Worm (Caenorhabditis elegans) whole organism, early embryonic: Measurements from ENCODE around the gene cdh-10.
A peak's percentile ranks its signal among the peaks of the same experiment; 100 is the strongest.

ENCODE experiments used
- B0310.2 ChIP-seq: sonication (generic microtip); optimal IDR thresholded peaks from 2 replicates; lab custom pipeline; 2016; ENCODE audit warnings: mild to moderate bottlenecking, missing genetic modification characterization, missing compliant biosample characterization
- F13C5.2 ChIP-seq: sonication (generic microtip); optimal IDR thresholded peaks from 2 replicates; lab custom pipeline; 2017; ENCODE audit warnings: mild to moderate bottlenecking, missing genetic modification characterization, inconsistent platforms, missing compliant biosample characterization
- aly-1 ChIP-seq: sonication (generic microtip); optimal IDR thresholded peaks from 2 replicates; lab custom pipeline; 2016; ENCODE audit warnings: missing genetic modification characterization, missing compliant biosample characterization
- ama-1 ChIP-seq: fragments of 150-350 bp; optimal IDR thresholded peaks from 2 replicates; lab custom pipeline; 2014
- ceh-13 ChIP-seq: fragments of 200-800 bp; sonication (Bioruptor generic); optimal IDR thresholded peaks from 2 replicates; lab custom pipeline; 2018; ENCODE audit warnings: mild to moderate bottlenecking, missing genetic modification characterization, missing compliant biosample characterization
- ceh-36 ChIP-seq: sonication (generic microtip); optimal IDR thresholded peaks from 2 replicates; lab custom pipeline; 2016; ENCODE audit warnings: missing genetic modification characterization, inconsistent platforms, missing compliant biosample characterization
- ets-7 ChIP-seq: sonication (generic microtip); optimal IDR thresholded peaks from 2 replicates; lab custom pipeline; 2016; ENCODE audit warnings: missing genotype, missing genetic modification characterization, missing compliant biosample characterization
- flt-1 ChIP-seq: fragments of 200-800 bp; sonication (Bioruptor generic); IDR thresholded peaks from 2 replicates; pipeline ENCODE4 v1.3.6; 2022; ENCODE audit warnings: missing genetic modification characterization, missing compliant biosample characterization
- hmbx-1 ChIP-seq: sonication (generic microtip); optimal IDR thresholded peaks from 2 replicates; lab custom pipeline; 2016; ENCODE audit warnings: mild to moderate bottlenecking, missing genetic modification characterization, missing compliant biosample characterization
- hmg-4 ChIP-seq: fragments of 200-800 bp; sonication (Bioruptor generic); optimal IDR thresholded peaks from 2 replicates; lab custom pipeline; 2018; ENCODE audit warnings: mild to moderate bottlenecking, missing genetic modification characterization, missing compliant biosample characterization
- hnd-1 ChIP-seq: sonication (generic microtip); optimal IDR thresholded peaks from 2 replicates; lab custom pipeline; 2016; ENCODE audit warnings: missing genetic modification characterization, missing compliant biosample characterization
- pes-1 ChIP-seq: fragments of 200-800 bp; sonication (Bioruptor generic); IDR thresholded peaks from 2 replicates; pipeline ENCODE4 v1.3.6; 2022; ENCODE audit warnings: missing genetic modification reagents, missing genetic modification characterization, missing compliant biosample characterization
- scrt-1 ChIP-seq: fragments of 200-800 bp; sonication (Bioruptor generic); IDR thresholded peaks from 2 replicates; pipeline ENCODE4 v1.3.6; 2022; ENCODE audit warnings: missing genetic modification characterization, missing compliant biosample characterization
- sea-1 ChIP-seq: fragments of 200-800 bp; sonication (Bioruptor generic); conservative IDR thresholded peaks from 2 replicates; pipeline ENCODE4 v1.3.6; 2022; ENCODE audit warnings: missing genetic modification characterization, missing compliant biosample characterization
- tbx-11 ChIP-seq: fragments of 200-800 bp; sonication (Bioruptor generic); IDR thresholded peaks from 2 replicates; pipeline ENCODE4 v1.3.6; 2022; ENCODE audit warnings: missing genetic modification characterization, missing compliant biosample characterization
- tbx-37 ChIP-seq: fragments of 200-800 bp; sonication (Bioruptor generic); conservative IDR thresholded peaks from 2 replicates; pipeline ENCODE4 v1.3.6; 2022; ENCODE audit warnings: missing genetic modification reagents, missing genetic modification characterization, missing compliant biosample characterization
- tra-4 ChIP-seq: sonication (generic microtip); optimal IDR thresholded peaks from 2 replicates; lab custom pipeline; 2017; ENCODE audit warnings: missing genetic modification characterization, missing compliant biosample characterization

Gene cdh-10

DNA sequence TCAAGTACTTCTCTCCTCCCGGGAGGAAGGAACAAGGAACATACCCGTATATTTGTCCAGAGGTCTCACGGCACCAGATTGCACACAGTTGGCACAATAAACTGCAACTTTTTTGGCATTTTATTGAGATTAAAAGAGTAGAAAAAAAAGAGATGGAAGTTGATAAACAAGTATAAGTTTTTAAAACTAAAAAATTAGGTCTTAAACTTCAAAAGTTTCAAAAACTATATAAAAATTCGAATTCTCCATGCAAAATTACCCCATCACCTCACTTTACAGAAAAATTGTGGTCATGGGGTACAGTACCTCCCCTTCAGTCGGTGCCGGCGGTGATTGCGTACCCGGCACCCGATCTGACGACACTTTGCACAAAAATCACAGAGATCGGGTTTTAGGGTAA, 11.9 kb downstream of the cdh-10 start, which contains the start of gene C45G7.13:
C45G7.13 (minus strand) TSS at position 101 of the 400 bp plus-strand sequence.
- TF ChIP-seq hnd-1 (tag; lab: Kevin White, UChicago) (no peak), ama-1 (lab: Kevin White, UChicago) (no peak), tbx-37 (GFP tag; lab: Robert Waterston, UW) (no peak), F13C5.2 (tag; lab: Kevin White, UChicago) (no peak), ceh-36 (tag; lab: Kevin White, UChicago) (no peak), pes-1 (GFP tag; lab: Robert Waterston, UW) (no peak), tbx-11 (no peak), aly-1 (tag; lab: Kevin White, UChicago) (no peak)

DNA sequence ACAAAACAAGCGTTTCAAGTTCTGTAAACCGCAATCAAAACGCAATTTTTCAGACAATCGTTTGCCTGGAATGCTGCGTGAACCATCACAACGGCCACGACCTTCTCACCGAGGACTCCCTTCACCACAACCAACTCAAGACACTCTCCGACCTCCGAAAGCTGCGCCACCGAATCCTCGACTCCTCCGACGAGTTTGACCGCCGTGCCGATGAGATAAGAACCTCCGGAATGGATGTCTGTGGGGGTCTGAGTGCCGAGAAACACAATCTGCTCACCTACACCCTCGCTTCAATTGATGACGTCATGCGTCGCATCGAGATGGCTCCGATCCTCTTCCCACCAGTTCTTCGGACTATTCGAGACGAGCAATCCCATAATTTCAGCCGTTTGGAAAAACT, 28.8 kb downstream of the cdh-10 start:
- TF ChIP-seq aly-1 (tag; lab: Kevin White, UChicago) (no peak), F13C5.2 (tag; lab: Kevin White, UChicago) (no peak), ceh-36 (tag; lab: Kevin White, UChicago) (no peak), sea-1 (GFP tag; lab: Robert Waterston, UW) (no peak), hnd-1 (tag; lab: Kevin White, UChicago) (no peak), hmbx-1 (tag; lab: Kevin White, UChicago) (no peak), tbx-11 (no peak), hmg-4 (GFP tag; lab: Kevin White, UChicago) (no peak)

DNA sequence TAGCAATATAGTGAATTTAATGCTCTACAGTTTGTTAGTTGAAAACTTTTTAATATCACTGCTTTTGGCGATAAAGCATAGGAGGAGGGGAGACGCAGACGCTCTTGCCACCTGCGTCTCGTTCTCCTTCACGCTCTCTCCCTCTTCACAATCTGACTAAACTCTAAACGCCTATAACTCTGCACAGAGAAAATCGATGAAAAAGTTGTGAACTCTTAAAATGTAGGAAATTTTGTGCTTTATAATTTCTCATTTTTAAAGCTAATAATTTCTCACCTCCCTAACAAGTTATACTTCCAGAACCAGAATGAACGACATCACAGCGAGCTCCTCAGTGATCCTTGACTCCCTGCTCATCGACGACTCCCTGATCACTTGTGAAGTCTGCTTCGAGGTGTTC, 30.5 kb downstream of the cdh-10 start, which contains the start of gene C45G7.4:
C45G7.4 (plus strand) TSS at position 301 of the 400 bp plus-strand sequence.
- no peak for TF ChIP-seq scrt-1 (GFP tag; lab: Robert Waterston, UW)
- no peak for TF ChIP-seq aly-1 (tag; lab: Kevin White, UChicago)
- no peak for TF ChIP-seq ceh-36 (tag; lab: Kevin White, UChicago)
- TF ChIP-seq tbx-11 = no peak
- no peak for TF ChIP-seq sea-1 (GFP tag; lab: Robert Waterston, UW)
- TF ChIP-seq F13C5.2 (tag; lab: Kevin White, UChicago) = no peak
- no peak for TF ChIP-seq tra-4

DNA sequence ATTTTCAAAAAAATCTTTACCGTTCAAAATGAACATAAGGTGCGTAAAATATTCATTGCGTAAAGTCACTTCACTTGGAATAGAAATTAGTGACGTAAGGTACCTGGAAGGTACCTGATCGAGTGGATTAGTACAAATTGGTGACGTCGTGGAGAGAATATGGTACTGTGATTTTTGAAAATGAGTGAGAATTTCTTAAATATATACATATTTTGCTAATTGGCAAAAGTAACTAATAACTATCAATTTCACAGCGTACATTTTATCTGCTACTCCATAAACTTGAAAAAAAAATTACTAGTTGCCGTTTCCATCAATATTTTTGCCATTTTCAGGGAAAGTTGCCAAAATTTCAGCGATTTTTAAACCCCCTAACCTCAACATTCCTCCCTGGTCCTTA, 46.4 kb downstream of the cdh-10 start:
- TF ChIP-seq hmbx-1 (tag; lab: Kevin White, UChicago) (no peak), pes-1 (GFP tag; lab: Robert Waterston, UW) (no peak), B0310.2 (tag; lab: Kevin White, UChicago) (no peak), hmg-4 (GFP tag; lab: Kevin White, UChicago) (no peak), tra-4 (no peak), scrt-1 (GFP tag; lab: Robert Waterston, UW) (no peak), F13C5.2 (tag; lab: Kevin White, UChicago) (no peak)

DNA sequence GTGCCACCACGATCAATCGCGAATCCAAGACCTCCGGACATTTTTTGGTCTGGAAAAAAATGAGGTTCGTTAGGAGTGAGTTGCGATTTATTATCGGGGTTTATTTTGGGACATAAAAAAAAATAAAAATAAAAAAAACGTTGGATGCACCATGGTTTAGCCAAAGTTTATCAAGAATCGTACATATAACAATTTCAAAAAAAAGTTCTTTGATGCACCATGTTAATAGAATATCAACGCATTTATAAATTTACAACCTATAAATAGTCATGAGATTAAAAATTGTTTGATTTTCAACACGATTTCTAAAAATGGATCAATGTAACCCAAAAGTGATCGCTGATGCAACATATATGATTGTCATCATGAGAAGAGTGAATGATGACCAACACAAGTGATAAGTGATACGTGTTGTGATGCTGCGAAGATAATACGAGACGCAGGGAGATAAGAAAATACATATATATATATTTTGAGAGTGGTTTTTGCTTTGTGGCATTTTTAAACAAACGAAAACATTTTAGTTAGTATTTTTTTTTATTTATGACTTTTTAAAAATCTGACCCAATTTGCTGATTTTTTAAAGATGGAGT, 50.7 kb downstream of the cdh-10 start, which contains the start of gene Y38F2AR.12:
Y38F2AR.12 (minus strand) TSS at position 51 of the 593 bp plus-strand sequence.
- no peak for TF ChIP-seq aly-1 (tag; lab: Kevin White, UChicago)

DNA sequence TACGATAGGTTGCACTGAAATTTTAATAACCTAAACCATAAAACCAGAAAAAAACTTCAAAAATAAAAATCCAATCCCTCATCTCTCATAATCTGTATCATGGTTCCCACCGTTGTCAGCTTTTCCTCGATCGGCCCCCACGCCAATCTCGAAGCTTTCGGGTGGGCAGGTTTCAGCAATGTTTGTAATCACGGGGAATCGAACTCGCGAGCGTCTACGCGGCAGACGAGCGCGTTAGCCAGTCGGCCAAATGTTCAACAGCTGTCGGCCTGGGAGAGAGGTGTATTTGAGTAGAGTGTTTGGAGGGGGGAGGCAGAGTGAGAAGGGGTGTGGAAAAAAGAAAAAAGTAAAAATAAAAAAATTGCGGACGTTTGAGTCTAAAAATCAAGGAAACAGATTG, 54.7 kb downstream of the cdh-10 start:
- TF ChIP-seq hnd-1 (tag; lab: Kevin White, UChicago) (peak; percentile 75), hmg-4 (GFP tag; lab: Kevin White, UChicago) (peak; percentile 99), aly-1 (tag; lab: Kevin White, UChicago) (peak; percentile 93), ceh-36 (tag; lab: Kevin White, UChicago) (peak; percentile 92), tra-4 (peak; percentile 90), hmbx-1 (tag; lab: Kevin White, UChicago) (peak; percentile 72), ama-1 (lab: Kevin White, UChicago) (no peak), tbx-37 (GFP tag; lab: Robert Waterston, UW) (peak; percentile 82), B0310.2 (tag; lab: Kevin White, UChicago) (peak; percentile 83), ceh-13 (GFP tag; lab: Kevin White, UChicago) (peak; percentile 79), tbx-11 (peak; percentile 90), pes-1 (GFP tag; lab: Robert Waterston, UW) (peak; percentile 92), F13C5.2 (tag; lab: Kevin White, UChicago) (peak; percentile 98), flt-1 (GFP tag; lab: Robert Waterston, UW) (peak; percentile 89), ets-7 (tag; lab: Kevin White, UChicago) (peak; percentile 68), scrt-1 (GFP tag; lab: Robert Waterston, UW) (peak; percentile 94), sea-1 (GFP tag; lab: Robert Waterston, UW) (peak; percentile 86)

DNA sequence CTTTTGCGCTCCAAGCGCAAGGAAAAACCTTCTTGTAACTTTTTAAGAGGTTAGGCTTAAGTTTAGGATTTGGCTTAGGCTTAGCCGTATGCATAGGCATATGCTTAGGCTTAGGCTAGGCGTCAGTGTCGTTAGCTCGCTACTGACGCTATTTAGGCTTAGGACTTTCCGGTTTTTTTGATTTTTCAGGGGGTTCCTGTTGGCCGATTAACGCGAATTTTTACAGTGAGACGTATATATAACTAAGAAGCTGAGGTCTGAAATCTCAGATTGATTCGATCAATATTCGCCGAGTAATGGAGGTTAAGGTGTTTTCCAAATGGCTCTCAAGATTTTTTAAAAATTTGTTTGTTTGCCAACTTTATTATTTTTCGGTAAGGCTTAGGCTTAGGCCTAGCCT, 55.5 kb downstream of the cdh-10 start:
- TF ChIP-seq tbx-37 (GFP tag; lab: Robert Waterston, UW) (no peak), sea-1 (GFP tag; lab: Robert Waterston, UW) (no peak), ets-7 (tag; lab: Kevin White, UChicago) (no peak), tbx-11 (no peak), scrt-1 (GFP tag; lab: Robert Waterston, UW) (no peak)

DNA sequence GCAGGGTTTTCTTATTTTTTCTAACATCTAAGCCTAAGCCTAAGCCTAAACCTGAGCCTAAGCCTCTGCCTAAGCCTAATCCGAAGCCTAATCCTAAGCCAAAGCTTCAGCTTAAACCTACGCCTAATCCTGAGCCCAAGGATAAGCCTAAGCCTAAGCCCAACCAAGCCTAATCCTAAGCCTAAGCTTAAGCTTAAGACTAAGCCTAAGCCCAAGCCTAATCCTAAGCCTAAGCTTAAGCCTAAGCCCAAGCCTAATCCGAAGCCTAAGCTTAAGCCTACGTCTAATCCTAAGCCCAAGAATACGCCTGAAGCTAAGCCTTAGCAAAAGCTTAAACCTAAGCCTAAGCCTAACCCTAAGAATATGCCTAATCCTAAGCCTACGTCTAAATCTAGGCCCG, 59.8 kb downstream of the cdh-10 start:
- peak; percentile 97 for TF ChIP-seq ceh-36 (tag; lab: Kevin White, UChicago)
- TF ChIP-seq hmg-4 (GFP tag; lab: Kevin White, UChicago) = no peak
